Worm (Caenorhabditis elegans) whole organism, L4/young adult: ENCODE results near the gene T19C3.6.

ENCODE experiments used
- dao-5 ChIP-seq: sonication (generic microtip); optimal IDR thresholded peaks from 2 replicates; lab custom pipeline; 2016; ENCODE audit warnings: missing genotype, missing genetic modification characterization, moderate library complexity, missing compliant biosample characterization
- him-1 ChIP-seq: sonication (generic microtip); optimal IDR thresholded peaks from 2 replicates; lab custom pipeline; 2016; ENCODE audit warnings: missing genotype, missing genetic modification reagents, missing genetic modification characterization, missing compliant biosample characterization

ce11 chrIII:614447-614846 lies 16.9 kb downstream of the T19C3.6 start, which contains the start of gene T19C3.3:
- TF ChIP-seq him-1 (tag; lab: Kevin White, UChicago) (no peak), dao-5 (tag; lab: Kevin White, UChicago) (no peak)
